Worm (Caenorhabditis elegans): Measurements from ENCODE around the gene fat-1.

DNA sequence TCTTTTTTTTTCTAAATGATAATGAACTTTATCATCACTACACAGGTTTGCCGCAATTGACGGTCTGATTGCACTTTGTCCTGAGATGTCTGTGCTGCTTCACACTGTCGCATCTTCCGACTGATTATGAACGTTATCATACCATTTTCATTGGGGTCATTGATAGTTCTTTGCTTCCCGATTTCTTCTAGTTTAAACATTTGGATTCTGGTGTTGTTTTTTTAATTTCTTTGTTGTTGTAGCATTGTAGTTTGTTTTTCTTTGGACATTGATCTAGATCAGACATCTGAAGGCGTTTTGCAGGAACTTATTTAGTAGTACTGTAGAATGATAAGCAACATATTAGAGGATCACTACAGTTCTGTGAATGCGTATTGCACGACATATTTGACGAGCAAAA is 3.3 kb downstream of the fat-1 start:
- TF ChIP-seq T22C8.4 (GFP tag; IDR thresholded peaks at IDR 0.05) = no peak
- no peak for TF ChIP-seq flt-1 (GFP tag; IDR thresholded peaks at IDR 0.05)
- no peak for TF ChIP-seq ztf-29 (GFP tag; IDR thresholded peaks at IDR 0.05)
- no peak for TF ChIP-seq ztf-23 (GFP tag; IDR thresholded peaks at IDR 0.05)
- no peak for TF ChIP-seq ref-1 (GFP tag; conservative IDR thresholded peaks at IDR 0.05)

Measured in whole organism, midembryonic.